Worm (Caenorhabditis elegans) whole organism, L4 larva: ENCODE results near the gene T05C3.6.
A peak's percentile ranks its signal among the peaks of the same experiment; 100 is the strongest.

Experiments
- F44E2.7 ChIP-seq: fragments of 200-800 bp; sonication (Bioruptor generic); IDR thresholded peaks from 2 replicates; pipeline ENCODE4 v2.1.2; 2022; ENCODE audit warnings: missing genetic modification characterization, missing compliant biosample characterization
- T20F7.1 ChIP-seq: fragments of 200-800 bp; sonication (Bioruptor generic); optimal IDR thresholded peaks from 2 replicates; lab custom pipeline; 2018; ENCODE audit warnings: mild to moderate bottlenecking, missing genetic modification characterization, missing compliant biosample characterization
- Y105C5A.15 ChIP-seq: fragments of 200-800 bp; sonication (Bioruptor generic); IDR thresholded peaks from 2 replicates; pipeline ENCODE4 v1.3.6; 2022; ENCODE audit warnings: missing genetic modification characterization, missing compliant biosample characterization
- Y48G9A.11 ChIP-seq: fragments of 200-800 bp; sonication (Bioruptor generic); IDR thresholded peaks from 2 replicates; pipeline ENCODE4 v1.3.6; 2022; ENCODE audit warnings: missing genetic modification reagents, missing genetic modification characterization, missing compliant biosample characterization
- aha-1 ChIP-seq: fragments of 150-350 bp; peaks from one replicate; lab custom pipeline; 2014; ENCODE audit warnings: missing biosample characterization, missing genetic modification characterization
- ceh-20 ChIP-seq: fragments of 200-800 bp; sonication (Bioruptor generic); IDR thresholded peaks from 2 replicates; pipeline ENCODE4 v1.3.6; 2022; ENCODE audit warnings: missing genetic modification reagents, missing genetic modification characterization, missing compliant biosample characterization
- ceh-62 ChIP-seq: sonication (generic microtip); optimal IDR thresholded peaks from 2 replicates; lab custom pipeline; 2017; ENCODE audit warnings: missing biosample characterization, missing genetic modification characterization
- ces-1 ChIP-seq: fragments of 150-350 bp; sonication (generic microtip); optimal IDR thresholded peaks from 4 replicates; lab custom pipeline; 2014; ENCODE audit warnings: missing biosample characterization, missing genetic modification reagents, missing genetic modification characterization
- daf-16 ChIP-seq, 3 experiments: sonication (generic microtip); optimal IDR thresholded peaks; 2 replicates each; lab custom pipeline; 2016 to 2017; ENCODE audit warnings: missing genetic modification characterization in 3 of 3, missing genetic modification reagents in 3 of 3, mild to moderate bottlenecking in 2 of 3, missing compliant biosample characterization in 2 of 3, missing biosample characterization in 1 of 3, moderate library complexity in 1 of 3
- daf-19 ChIP-seq: fragments of 200-800 bp; sonication (Bioruptor generic); conservative IDR thresholded peaks from 2 replicates; pipeline ENCODE4 v1.3.6; 2022; ENCODE audit warnings: missing genetic modification characterization, missing compliant biosample characterization
- dmd-6 ChIP-seq: fragments of 200-800 bp; sonication (Bioruptor generic); IDR thresholded peaks from 2 replicates; pipeline ENCODE4 v1.3.6; 2022; ENCODE audit warnings: missing genetic modification reagents, missing genetic modification characterization, missing compliant biosample characterization
- dmd-9 ChIP-seq: fragments of 200-800 bp; sonication (Bioruptor generic); IDR thresholded peaks from 2 replicates; pipeline ENCODE4 v1.3.6; 2022; ENCODE audit warnings: missing genetic modification reagents, missing genetic modification characterization, missing compliant biosample characterization
- dpl-1 ChIP-seq: fragments of 150-350 bp; optimal IDR thresholded peaks from 2 replicates; lab custom pipeline; 2014; ENCODE audit warnings: missing biosample characterization, missing genetic modification reagents, missing genetic modification characterization
- dve-1 ChIP-seq: sonication (generic microtip); optimal IDR thresholded peaks from 2 replicates; lab custom pipeline; 2017; ENCODE audit warnings: antibody characterized with exemption, mild to moderate bottlenecking, missing genetic modification characterization, missing compliant biosample characterization; ENCODE audit not compliant: insufficient read depth
- egl-43 ChIP-seq: fragments of 200-800 bp; sonication (Bioruptor generic); IDR thresholded peaks from 2 replicates; pipeline ENCODE4 v1.3.6; 2022; ENCODE audit warnings: missing genetic modification reagents, missing genetic modification characterization, missing compliant biosample characterization
- fos-1 ChIP-seq: fragments of 150-350 bp; optimal IDR thresholded peaks from 2 replicates; lab custom pipeline; 2014; ENCODE audit warnings: missing biosample characterization, missing genetic modification characterization
- jun-1 ChIP-seq: fragments of 150-350 bp; optimal IDR thresholded peaks from 2 replicates; lab custom pipeline; 2014; ENCODE audit warnings: missing biosample characterization, missing genetic modification reagents, missing genetic modification characterization
- lin-1 ChIP-seq: fragments of 200-800 bp; sonication (Bioruptor generic); IDR thresholded peaks from 2 replicates; pipeline ENCODE4 v1.3.6; 2022; ENCODE audit warnings: missing genetic modification reagents, missing genetic modification characterization, missing compliant biosample characterization
- lin-13 ChIP-seq: fragments of 150-350 bp; optimal IDR thresholded peaks from 2 replicates; lab custom pipeline; 2014; ENCODE audit warnings: missing biosample characterization, missing genetic modification reagents, missing genetic modification characterization
- lin-15B ChIP-seq: fragments of 150-350 bp; sonication (generic microtip); optimal IDR thresholded peaks from 3 replicates; lab custom pipeline; 2014; ENCODE audit warnings: missing biosample characterization, missing genetic modification characterization
- lin-29 ChIP-seq: fragments of 200-800 bp; sonication (Bioruptor generic); IDR thresholded peaks from 2 replicates; pipeline ENCODE4 v1.3.6; 2022; ENCODE audit warnings: missing genetic modification reagents, missing genetic modification characterization, missing compliant biosample characterization
- lsy-2 ChIP-seq, 2 experiments: fragments of 150-350 bp in 1 of 2; sonication (generic microtip) in 1 of 2; optimal IDR thresholded peaks; 2 replicates each; lab custom pipeline; 2014 to 2017; ENCODE audit warnings: missing biosample characterization in 2 of 2, missing genetic modification characterization in 2 of 2
- mdl-1 ChIP-seq, 2 experiments: fragments of 150-350 bp in 1 of 2; sonication (generic microtip) in 1 of 2; optimal IDR thresholded peaks; 2 replicates each; lab custom pipeline; 2014 to 2017; ENCODE audit warnings: missing biosample characterization in 2 of 2, missing genetic modification characterization in 2 of 2
- mdt-29 ChIP-seq: fragments of 200-800 bp; sonication (Bioruptor generic); IDR thresholded peaks from 2 replicates; pipeline ENCODE4 v1.3.6; 2022; ENCODE audit warnings: missing genetic modification reagents, missing genetic modification characterization, missing compliant biosample characterization
- mxl-3 ChIP-seq: fragments of 200-800 bp; sonication (Bioruptor generic); optimal IDR thresholded peaks from 2 replicates; lab custom pipeline; 2018; ENCODE audit warnings: mild to moderate bottlenecking, missing genetic modification characterization, missing compliant biosample characterization
- nhr-11 ChIP-seq: fragments of 150-350 bp; optimal IDR thresholded peaks from 2 replicates; lab custom pipeline; 2014; ENCODE audit warnings: missing biosample characterization, missing genetic modification characterization
- nhr-111 ChIP-seq: fragments of 200-800 bp; sonication (Bioruptor generic); optimal IDR thresholded peaks from 2 replicates; lab custom pipeline; 2018; ENCODE audit warnings: mild to moderate bottlenecking, missing genetic modification characterization, missing compliant biosample characterization
- nhr-41 ChIP-seq: fragments of 200-800 bp; sonication (Bioruptor generic); IDR thresholded peaks from 2 replicates; pipeline ENCODE4 v1.3.6; 2022; ENCODE audit warnings: missing genetic modification reagents, missing genetic modification characterization, missing compliant biosample characterization
- nhr-42 ChIP-seq: fragments of 200-800 bp; sonication (Bioruptor generic); IDR thresholded peaks from 2 replicates; pipeline ENCODE4 v1.3.6; 2022; ENCODE audit warnings: missing genetic modification characterization, missing compliant biosample characterization
- nhr-48 ChIP-seq: sonication (generic microtip); optimal IDR thresholded peaks from 2 replicates; lab custom pipeline; 2016; ENCODE audit warnings: mild to moderate bottlenecking, missing genetic modification characterization, missing compliant biosample characterization
- nhr-6 ChIP-seq: fragments of 150-350 bp; optimal IDR thresholded peaks from 2 replicates; lab custom pipeline; 2014; ENCODE audit warnings: missing biosample characterization, missing genetic modification characterization
- pqm-1 ChIP-seq: sonication (generic microtip); optimal IDR thresholded peaks from 2 replicates; lab custom pipeline; 2017; ENCODE audit warnings: missing biosample characterization, missing genetic modification characterization
- rbr-2 ChIP-seq: sonication (generic microtip); optimal IDR thresholded peaks from 2 replicates; lab custom pipeline; 2016; ENCODE audit warnings: missing genotype, missing genetic modification characterization, missing compliant biosample characterization
- saeg-2 ChIP-seq: fragments of 200-800 bp; sonication (Bioruptor generic); IDR thresholded peaks from 2 replicates; pipeline ENCODE4 v1.3.6; 2022; ENCODE audit warnings: missing genetic modification reagents, missing genetic modification characterization, missing compliant biosample characterization
- sdz-12 ChIP-seq: fragments of 200-800 bp; sonication (Bioruptor generic); optimal IDR thresholded peaks from 2 replicates; lab custom pipeline; 2018; ENCODE audit warnings: mild to moderate bottlenecking, missing genetic modification characterization, missing compliant biosample characterization
- set-16 ChIP-seq: fragments of 200-800 bp; sonication (Bioruptor generic); IDR thresholded peaks from 2 replicates; pipeline ENCODE4 v1.3.6; 2022; ENCODE audit warnings: missing genetic modification reagents, missing genetic modification characterization, missing compliant biosample characterization
- snpc-4 ChIP-seq: fragments of 150-350 bp; optimal IDR thresholded peaks from 2 replicates; lab custom pipeline; 2014; ENCODE audit warnings: missing biosample characterization, missing genetic modification characterization
- spr-1 ChIP-seq: sonication (generic microtip); optimal IDR thresholded peaks from 2 replicates; lab custom pipeline; 2016; ENCODE audit warnings: mild to moderate bottlenecking, missing genetic modification characterization, missing compliant biosample characterization
- tag-97 ChIP-seq: fragments of 200-800 bp; sonication (Bioruptor generic); IDR thresholded peaks from 2 replicates; pipeline ENCODE4 v1.3.6; 2022; ENCODE audit warnings: missing genetic modification characterization, missing compliant biosample characterization
- tra-1 ChIP-seq: fragments of 200-800 bp; sonication (Bioruptor generic); IDR thresholded peaks from 2 replicates; pipeline ENCODE4 v1.3.6; 2022; ENCODE audit warnings: missing genetic modification reagents, missing genetic modification characterization, missing compliant biosample characterization
- unc-130 ChIP-seq: sonication (generic microtip); optimal IDR thresholded peaks from 2 replicates; lab custom pipeline; 2016; ENCODE audit warnings: missing genetic modification reagents, missing genetic modification characterization, missing compliant biosample characterization
- zag-1 ChIP-seq: fragments of 150-350 bp; optimal IDR thresholded peaks from 2 replicates; lab custom pipeline; 2014; ENCODE audit warnings: missing biosample characterization, missing genetic modification characterization
- ztf-11 ChIP-seq: fragments of 150-350 bp; optimal IDR thresholded peaks from 2 replicates; lab custom pipeline; 2014; ENCODE audit warnings: missing biosample characterization, missing genetic modification characterization
- ztf-7 ChIP-seq: fragments of 150-350 bp; optimal IDR thresholded peaks from 2 replicates; lab custom pipeline; 2014; ENCODE audit warnings: missing biosample characterization, missing genetic modification characterization

Gene T05C3.6

ce11 chrV:5499475-5499874 is 9.2 kb downstream of the T05C3.6 start:
- TF ChIP-seq lsy-2 (tag; optimal IDR thresholded peaks at IDR 0.05; lab: Kevin White, UChicago) (no peak), snpc-4 (tag; lab: Kevin White, UChicago) (no peak), ztf-11 (tag; lab: Kevin White, UChicago) (no peak), daf-19 (GFP tag; lab: Robert Waterston, UW) (no peak), ztf-7 (tag; lab: Kevin White, UChicago) (no peak)

ce11 chrV:5502701-5503100 is 12.5 kb downstream of the T05C3.6 start:
- TF ChIP-seq dmd-9 (no peak), set-16 (GFP tag; lab: Robert Waterston, UW) (no peak), Y105C5A.15 (no peak), mdt-29 (GFP tag; lab: Robert Waterston, UW) (0 out of 2 replicates have a peak, but pooled peaks have one; percentile 46), Y48G9A.11 (GFP tag; lab: Robert Waterston, UW) (peak; percentile 52; the same call in 1 of the 2 replicates), daf-16 (GFP tag; optimal IDR thresholded peaks at IDR 0.05; lab: Kevin White, UChicago) (peak in 1 of 2 experiments; percentile 46), daf-16 (tag; optimal IDR thresholded peaks at IDR 0.05; lab: Kevin White, UChicago) (no peak)

- TF ChIP-seq ztf-11 (tag; lab: Kevin White, UChicago) (no peak), jun-1 (tag; lab: Kevin White, UChicago) (no peak), lin-15B (tag; lab: Kevin White, UChicago) (no peak), sdz-12 (GFP tag; lab: Kevin White, UChicago) (no peak), aha-1 (peak; percentile 16), egl-43 (no peak), set-16 (GFP tag; lab: Robert Waterston, UW) (peak; percentile 58), pqm-1 (tag; lab: Kevin White, UChicago) (no peak), T20F7.1 (GFP tag; lab: Kevin White, UChicago) (no peak), F44E2.7 (GFP tag; lab: Robert Waterston, UW) (0 out of 2 replicates have a peak, but pooled peaks have one; percentile 9), daf-16 (GFP tag; optimal IDR thresholded peaks at IDR 0.05; lab: Kevin White, UChicago) (no peak), daf-16 (tag; optimal IDR thresholded peaks at IDR 0.05; lab: Kevin White, UChicago) (no peak), ceh-62 (tag; lab: Kevin White, UChicago) (no peak), nhr-11 (tag; lab: Kevin White, UChicago) (no peak), saeg-2 (GFP tag; lab: Robert Waterston, UW) (no peak)
Measured at ce11 chrV:5504295-5504694, 14.1 kb downstream of the T05C3.6 start.

ce11 chrV:5504807-5505442 is 14.7 kb downstream of the T05C3.6 start, which contains the start of the genes dnj-19 and nhr-47:
Gene dnj-19, minus strand, starts transcription at chrV:5504857.
Gene nhr-47, plus strand, starts transcription at chrV:5505253.
- TF ChIP-seq rbr-2 (tag; lab: Kevin White, UChicago), result peak; percentile 96
- TF ChIP-seq dmd-9, result 0 out of 2 replicates have a peak, but pooled peaks have one; percentile 58
- TF ChIP-seq tra-1 (GFP tag; lab: Robert Waterston, UW), result peak; percentile 69; the same call in 1 of the 2 replicates
- no peak for TF ChIP-seq nhr-111
- no peak; the same call in 1 of the 2 replicates for TF ChIP-seq set-16 (GFP tag; lab: Robert Waterston, UW)
- TF ChIP-seq ztf-11 (tag; lab: Kevin White, UChicago), result no peak
- TF ChIP-seq dpl-1 (GFP tag; lab: Kevin White, UChicago), result peak; percentile 87
- TF ChIP-seq dve-1 (tag; lab: Kevin White, UChicago), result peak; percentile 96
- TF ChIP-seq ceh-20, result peak; percentile 94
- TF ChIP-seq nhr-41 (GFP tag; lab: Robert Waterston, UW), result no peak
- TF ChIP-seq spr-1 (tag; lab: Kevin White, UChicago), result peak; percentile 84
- peak; percentile 93 for TF ChIP-seq dmd-6 (GFP tag; lab: Robert Waterston, UW)
- no peak for TF ChIP-seq tag-97 (GFP tag; lab: Robert Waterston, UW)
- TF ChIP-seq lin-1, result no peak
- TF ChIP-seq mdl-1 (tag; optimal IDR thresholded peaks at IDR 0.05; lab: Kevin White, UChicago), result peak in 1 of 2 experiments; percentile 52
- TF ChIP-seq unc-130, result peak; percentile 66
- no peak for TF ChIP-seq zag-1 (tag; lab: Kevin White, UChicago)
- TF ChIP-seq nhr-42 (GFP tag; lab: Robert Waterston, UW), result peak; percentile 91
- TF ChIP-seq lin-29 (GFP tag; lab: Robert Waterston, UW), result peak; percentile 81
- TF ChIP-seq fos-1 (tag; lab: Kevin White, UChicago), result no peak
- TF ChIP-seq mxl-3, result peak; percentile 79
- peak; percentile 91 for TF ChIP-seq egl-43
- TF ChIP-seq lin-13 (GFP tag; lab: Kevin White, UChicago), result peak; percentile 89
- peak; percentile 52 for TF ChIP-seq nhr-6 (tag; lab: Kevin White, UChicago)
- peak; percentile 54 to 92 for TF ChIP-seq lsy-2 (tag; optimal IDR thresholded peaks at IDR 0.05; lab: Kevin White, UChicago)
- TF ChIP-seq ces-1 (GFP tag; lab: Kevin White, UChicago), result no peak
- TF ChIP-seq nhr-48 (tag; lab: Kevin White, UChicago), result peak; percentile 77
